Fruit fly (Drosophila melanogaster): Measurements from ENCODE around the gene CG18789.

dm6 chr2L:12010877-12011666 is 15.8 kb upstream of the CG18789 start:
- TF ChIP-seq Clk (GFP tag; optimal IDR thresholded peaks at IDR 0.05) (peak; percentile 87), kay (GFP tag; ENCODE audit: borderline replicate concordance) (peak; percentile 99), CG1620 (GFP tag; optimal IDR thresholded peaks at IDR 0.05) (peak; percentile 82), Mnt (GFP tag; optimal IDR thresholded peaks at IDR 0.05) (peak; percentile 66), CG11617 (GFP tag; optimal IDR thresholded peaks at IDR 0.05) (peak; percentile 88), toe (GFP tag; optimal IDR thresholded peaks at IDR 0.05) (peak; percentile 88), CG5204 (GFP tag; optimal IDR thresholded peaks at IDR 0.05) (peak; percentile 93), ovo (GFP tag; optimal IDR thresholded peaks at IDR 0.05) (peak; percentile 55), CG12768 (GFP tag; optimal IDR thresholded peaks at IDR 0.05) (peak; percentile 85), CG33017 (tag; optimal IDR thresholded peaks at IDR 0.05) (peak; percentile 94), CG7045 (GFP tag; optimal IDR thresholded peaks at IDR 0.05) (peak; percentile 89)
